Worm (Caenorhabditis elegans) whole organism, L4 larva: ENCODE measurements around the gene F08D12.15.

Experiments
- R02D3.7 ChIP-seq: fragments of 150-350 bp; sonication (generic microtip); optimal IDR thresholded peaks from 3 replicates; lab custom pipeline; 2014; ENCODE audit warnings: missing biosample characterization, missing genetic modification characterization
- fkh-10 ChIP-seq: fragments of 150-350 bp; optimal IDR thresholded peaks from 2 replicates; lab custom pipeline; 2014; ENCODE audit warnings: missing biosample characterization, missing genetic modification reagents, missing genetic modification characterization
- fos-1 ChIP-seq: fragments of 150-350 bp; optimal IDR thresholded peaks from 2 replicates; lab custom pipeline; 2014; ENCODE audit warnings: missing biosample characterization, missing genetic modification characterization
- hif-1 ChIP-seq, 2 experiments: sonication (generic microtip); optimal IDR thresholded peaks; 2 replicates each; lab custom pipeline; 2016 to 2017; ENCODE audit warnings: missing compliant biosample characterization in 2 of 2, missing genetic modification characterization in 2 of 2, missing genetic modification reagents in 2 of 2, missing genotype in 2 of 2, mild to moderate bottlenecking in 1 of 2
- lsy-2 ChIP-seq, 2 experiments: fragments of 150-350 bp in 1 of 2; sonication (generic microtip) in 1 of 2; optimal IDR thresholded peaks; 2 replicates each; lab custom pipeline; 2014 to 2017; ENCODE audit warnings: missing biosample characterization in 2 of 2, missing genetic modification characterization in 2 of 2
- nhr-11 ChIP-seq: fragments of 150-350 bp; optimal IDR thresholded peaks from 2 replicates; lab custom pipeline; 2014; ENCODE audit warnings: missing biosample characterization, missing genetic modification characterization
- nhr-25 ChIP-seq: sonication (generic microtip); optimal IDR thresholded peaks from 2 replicates; lab custom pipeline; 2017; ENCODE audit warnings: missing genetic modification characterization, mild to moderate bottlenecking, missing compliant biosample characterization, antibody characterized with exemption, moderate library complexity, borderline replicate concordance; ENCODE audit not compliant: insufficient read depth
- nhr-28 ChIP-seq: fragments of 150-350 bp; optimal IDR thresholded peaks from 2 replicates; lab custom pipeline; 2014; ENCODE audit warnings: missing biosample characterization, missing genetic modification characterization
- php-3 ChIP-seq: fragments of 200-800 bp; sonication (Bioruptor generic); IDR thresholded peaks from 2 replicates; pipeline ENCODE4 v1.3.6; 2022; ENCODE audit warnings: missing genetic modification reagents, missing genetic modification characterization, missing compliant biosample characterization
- snpc-1.2 ChIP-seq: fragments of 200-800 bp; sonication (Bioruptor generic); IDR thresholded peaks from 2 replicates; pipeline ENCODE4 v1.3.6; 2022; ENCODE audit warnings: missing genetic modification reagents, missing genetic modification characterization, missing compliant biosample characterization
- zip-11 ChIP-seq: fragments of 200-800 bp; sonication (Bioruptor generic); IDR thresholded peaks from 2 replicates; pipeline ENCODE4 v1.3.6; 2022; ENCODE audit warnings: missing genetic modification characterization, missing compliant biosample characterization
- zip-2 ChIP-seq: fragments of 150-350 bp; optimal IDR thresholded peaks from 2 replicates; lab custom pipeline; 2014; ENCODE audit warnings: missing biosample characterization, missing genetic modification characterization

DNA sequence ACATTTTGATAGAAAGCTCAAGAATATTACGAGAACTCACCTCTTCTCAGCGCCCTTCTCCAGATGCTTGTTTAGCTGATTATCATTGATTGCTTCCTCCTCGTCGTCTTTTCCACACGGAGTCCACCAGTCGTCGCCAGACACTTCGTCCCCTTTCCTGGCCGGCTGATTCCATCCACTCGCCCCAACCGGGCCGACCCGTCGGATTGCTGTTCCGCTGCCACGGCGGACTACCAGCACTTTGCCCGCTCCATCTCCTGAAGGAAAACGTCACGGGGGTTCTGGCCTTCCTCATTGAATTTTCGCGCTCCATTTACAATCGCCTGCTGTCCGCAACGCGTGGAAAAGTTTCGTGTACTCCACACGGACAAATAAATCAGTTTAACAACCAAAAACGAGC lies 16.9 kb downstream of the F08D12.15 start:
- no peak for TF ChIP-seq php-3
- TF ChIP-seq R02D3.7 (tag; lab: Kevin White, UChicago), result no peak
- TF ChIP-seq nhr-28 (tag; lab: Kevin White, UChicago), result no peak
- TF ChIP-seq zip-11 (GFP tag; lab: Robert Waterston, UW), result no peak
- no peak for TF ChIP-seq lsy-2 (tag; optimal IDR thresholded peaks at IDR 0.05; lab: Kevin White, UChicago)
- TF ChIP-seq nhr-11 (tag; lab: Kevin White, UChicago), result no peak
- no peak for TF ChIP-seq fos-1 (tag; lab: Kevin White, UChicago)
- TF ChIP-seq zip-2 (tag; lab: Kevin White, UChicago), result no peak
- TF ChIP-seq hif-1 (tag; optimal IDR thresholded peaks at IDR 0.05; lab: Kevin White, UChicago), result no peak
- TF ChIP-seq fkh-10 (GFP tag; lab: Kevin White, UChicago), result no peak
- TF ChIP-seq nhr-25 (tag; lab: Kevin White, UChicago), result no peak
- no peak for TF ChIP-seq snpc-1.2 (GFP tag; lab: Robert Waterston, UW)
